Fruit fly (Drosophila melanogaster): Measurements from ENCODE around the gene RabGGTb.

Gene RabGGTb

dm6 chr2L:2884683-2885502 is 6.0 kb downstream of the RabGGTb start:
- TF ChIP-seq Hr83 (GFP tag; optimal IDR thresholded peaks at IDR 0.05; ENCODE audit: poor library complexity, severe bottlenecking): peak; percentile 86
- TF ChIP-seq woc (GFP tag; optimal IDR thresholded peaks at IDR 0.05): peak; percentile 51
- TF ChIP-seq Sp1 (GFP tag; optimal IDR thresholded peaks at IDR 0.05): peak; percentile 16
- TF ChIP-seq HLH106 (tag; optimal IDR thresholded peaks at IDR 0.05): peak; percentile 53
- peak; percentile 3 for TF ChIP-seq br (GFP tag; optimal IDR thresholded peaks at IDR 0.05)
- TF ChIP-seq Rel (GFP tag; optimal IDR thresholded peaks at IDR 0.05): no peak
- peak; percentile 71 for TF ChIP-seq Rel (tag; optimal IDR thresholded peaks at IDR 0.05)
- TF ChIP-seq dl (GFP tag; optimal IDR thresholded peaks at IDR 0.05; ENCODE audit: insufficient read depth in 1 of 2, partially characterized antibody in 2 of 2): no peak
- peak; percentile 8 for TF ChIP-seq CG9705 (GFP tag; optimal IDR thresholded peaks at IDR 0.05)
- no peak for TF ChIP-seq OdsH (GFP tag; optimal IDR thresholded peaks at IDR 0.05)
- no peak for TF ChIP-seq sage (GFP tag; optimal IDR thresholded peaks at IDR 0.05)

- TF ChIP-seq jim (GFP tag; optimal IDR thresholded peaks at IDR 0.05) (no peak), dmrt93B (GFP tag; optimal IDR thresholded peaks at IDR 0.05) (peak; percentile 4), Hr83 (GFP tag; optimal IDR thresholded peaks at IDR 0.05; ENCODE audit: poor library complexity, severe bottlenecking) (peak; percentile 75), tai (GFP tag; optimal IDR thresholded peaks at IDR 0.05) (no peak), Myc (optimal IDR thresholded peaks at IDR 0.05) (no peak), ey (GFP tag; optimal IDR thresholded peaks at IDR 0.05) (peak; percentile 51), pan (optimal IDR thresholded peaks at IDR 0.05) (no peak), dsf (GFP tag; optimal IDR thresholded peaks at IDR 0.05; ENCODE audit: borderline replicate concordance) (peak; percentile 58), N (GFP tag; optimal IDR thresholded peaks at IDR 0.05) (no peak), Abd-B (GFP tag; optimal IDR thresholded peaks at IDR 0.05) (peak; percentile 45), rgr (GFP tag; optimal IDR thresholded peaks at IDR 0.05) (peak; percentile 59), sv (GFP tag; optimal IDR thresholded peaks at IDR 0.05) (peak; percentile 84), CG32264 (GFP tag; optimal IDR thresholded peaks at IDR 0.05) (peak; percentile 7), woc (GFP tag; optimal IDR thresholded peaks at IDR 0.05) (peak; percentile 37), CrebA (GFP tag; optimal IDR thresholded peaks at IDR 0.05; ENCODE audit: borderline replicate concordance) (no peak), Dfd (GFP tag; optimal IDR thresholded peaks at IDR 0.05) (no peak), brk (GFP tag; optimal IDR thresholded peaks at IDR 0.05) (peak; percentile 11), Dif (GFP tag; optimal IDR thresholded peaks at IDR 0.05; ENCODE audit: partially characterized antibody) (no peak), Hr78 (GFP tag; optimal IDR thresholded peaks at IDR 0.05) (no peak), h (GFP tag; optimal IDR thresholded peaks at IDR 0.05) (peak; percentile 80), Sp1 (GFP tag; optimal IDR thresholded peaks at IDR 0.05) (peak; percentile 14), Jra (GFP tag; optimal IDR thresholded peaks at IDR 0.05) (peak; percentile 58), usp (GFP tag; optimal IDR thresholded peaks at IDR 0.05) (no peak), dl (GFP tag; optimal IDR thresholded peaks at IDR 0.05; ENCODE audit: insufficient read depth in 1 of 2, partially characterized antibody in 2 of 2) (no peak), Rel (GFP tag; optimal IDR thresholded peaks at IDR 0.05) (no peak), Rel (tag; optimal IDR thresholded peaks at IDR 0.05) (peak; percentile 40), fru (GFP tag; optimal IDR thresholded peaks at IDR 0.05) (peak; percentile 94), sage (GFP tag; optimal IDR thresholded peaks at IDR 0.05) (no peak), br (GFP tag; optimal IDR thresholded peaks at IDR 0.05) (peak; percentile 48), CG9705 (GFP tag; optimal IDR thresholded peaks at IDR 0.05) (no peak), lola (GFP tag; optimal IDR thresholded peaks at IDR 0.05) (peak; percentile 16), Hnf4 (GFP tag; optimal IDR thresholded peaks at IDR 0.05) (peak; percentile 80), Mio (GFP tag; optimal IDR thresholded peaks at IDR 0.05) (peak; percentile 7), OdsH (GFP tag; optimal IDR thresholded peaks at IDR 0.05) (peak; percentile 66), psq (GFP tag; optimal IDR thresholded peaks at IDR 0.05) (no peak), foxo (GFP tag; optimal IDR thresholded peaks at IDR 0.05) (peak; percentile 46 to 75), Vsx2 (GFP tag; optimal IDR thresholded peaks at IDR 0.05; ENCODE audit: partially characterized antibody) (no peak), HLH106 (tag; optimal IDR thresholded peaks at IDR 0.05) (no peak), GATAd (GFP tag; optimal IDR thresholded peaks at IDR 0.05) (peak; percentile 57)
Observed at dm6 chr2L:2885503-2886225, 6.8 kb downstream of the RabGGTb start, which contains the start of the genes NTPase and lilli. Gene NTPase, minus strand, starts transcription at chr2L:2885850. Gene lilli, plus strand, starts transcription at chr2L:2885929.
